Fruit fly (Drosophila melanogaster) whole organism, wandering third instar larva: ENCODE results near the gene Tsp66E.

Source experiments
- Abd-B ChIP-seq: fragments of >200 bp; optimal IDR thresholded peaks from 2 replicates; lab custom pipeline; 2017; ENCODE audit warnings: missing biosample characterization, missing genetic modification characterization
- fru ChIP-seq: fragments of 200-800 bp; sonication (Bioruptor generic); optimal IDR thresholded peaks from 3 replicates; lab custom pipeline; 2016; ENCODE audit warnings: missing biosample characterization, mild to moderate bottlenecking, missing genetic modification characterization
- jim ChIP-seq: fragments of 175-275, 200-325 bp; sonication (Bioruptor generic); optimal IDR thresholded peaks from 2 replicates; lab custom pipeline; 2016; ENCODE audit warnings: missing biosample characterization, mild to moderate bottlenecking, missing genetic modification characterization
- pan ChIP-seq: fragments of >200 bp; optimal IDR thresholded peaks from 2 replicates; lab custom pipeline; 2017

DNA sequence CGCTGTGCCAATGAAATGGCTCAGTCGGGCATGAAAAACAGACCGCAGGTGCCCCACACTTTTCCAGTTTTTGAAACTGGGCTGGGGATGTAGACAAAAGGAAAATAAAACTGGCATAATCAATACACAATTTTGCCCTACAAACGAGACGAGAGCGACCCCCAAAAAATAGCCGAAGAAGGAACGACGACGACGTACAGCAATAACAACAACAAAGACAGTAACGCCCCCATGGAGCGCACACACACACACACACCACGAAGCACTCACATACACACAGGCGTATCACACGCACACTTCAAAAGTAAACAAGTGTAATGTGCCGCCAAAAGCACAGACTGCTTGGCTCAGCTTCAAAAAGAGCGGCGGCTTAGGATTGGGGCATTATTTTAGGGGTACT, 39.2 kb downstream of the Tsp66E start:
- TF ChIP-seq Abd-B (GFP tag; lab: Kevin White, UChicago) (no peak), pan (no peak), fru (GFP tag; lab: Kevin White, UChicago) (no peak), jim (no peak)
